Worm (Caenorhabditis elegans): Measurements from ENCODE around the gene fbxa-157.

- no peak for TF ChIP-seq lsy-2 (tag; optimal IDR thresholded peaks at IDR 0.05)
- TF ChIP-seq blmp-1 (tag; optimal IDR thresholded peaks at IDR 0.05), result no peak
- TF ChIP-seq pha-4 (tag; optimal IDR thresholded peaks at IDR 0.05), result no peak
- TF ChIP-seq mep-1 (tag; optimal IDR thresholded peaks at IDR 0.05), result no peak
- no peak for TF ChIP-seq ztf-11 (tag; optimal IDR thresholded peaks at IDR 0.05)
- no peak for TF ChIP-seq mls-2 (tag; optimal IDR thresholded peaks at IDR 0.05)
- no peak for TF ChIP-seq elt-3 (tag; optimal IDR thresholded peaks at IDR 0.05)
- no peak for TF ChIP-seq unc-62 (GFP tag; optimal IDR thresholded peaks at IDR 0.05)
- no peak for TF ChIP-seq nhr-28 (tag; optimal IDR thresholded peaks at IDR 0.05)
- TF ChIP-seq nhr-76 (tag; optimal IDR thresholded peaks at IDR 0.05), result no peak
Measured at ce11 chrV:17949093-17949492, 49.5 kb downstream of the fbxa-157 start, which contains the start of gene dpy-21.

All from whole organism, mixed stage, embryonic.